Worm (Caenorhabditis elegans) whole organism, late embryonic: Measurements from ENCODE around the gene dhs-20.

Experiments
- F13H6.1 ChIP-seq: sonication (generic microtip); optimal IDR thresholded peaks from 2 replicates; lab custom pipeline; 2016; ENCODE audit warnings: missing genetic modification characterization, missing compliant biosample characterization
- dve-1 ChIP-seq: sonication (generic microtip); optimal IDR thresholded peaks from 2 replicates; lab custom pipeline; 2017; ENCODE audit warnings: antibody characterized with exemption, mild to moderate bottlenecking, missing genetic modification characterization, missing compliant biosample characterization
- lin-11 ChIP-seq: fragments of 200-800 bp; sonication (Bioruptor generic); optimal IDR thresholded peaks from 2 replicates; lab custom pipeline; 2018; ENCODE audit warnings: mild to moderate bottlenecking, missing genetic modification characterization, missing compliant biosample characterization
- nhr-11 ChIP-seq: fragments of 150-350 bp; optimal IDR thresholded peaks from 2 replicates; lab custom pipeline; 2014; ENCODE audit warnings: missing biosample characterization, missing genetic modification characterization
- unc-86 ChIP-seq: sonication (generic microtip); optimal IDR thresholded peaks from 2 replicates; lab custom pipeline; 2016; ENCODE audit warnings: missing genetic modification characterization, missing compliant biosample characterization

ce11 chrV:11650720-11651119 is 46.4 kb upstream of the dhs-20 start, which contains the start of gene zip-10:
- no peak for TF ChIP-seq nhr-11 (tag; lab: Kevin White, UChicago)
- no peak for TF ChIP-seq dve-1 (tag; lab: Kevin White, UChicago)
- TF ChIP-seq lin-11 (tag; lab: Kevin White, UChicago): no peak
- no peak for TF ChIP-seq F13H6.1 (tag; lab: Kevin White, UChicago)
- no peak for TF ChIP-seq unc-86 (tag; lab: Kevin White, UChicago)
